Worm (Caenorhabditis elegans) whole organism, midembryonic: ENCODE data around the gene Y43F4A.1.

Experiments used
- T22C8.4 ChIP-seq: fragments of 200-800 bp; sonication (Bioruptor generic); IDR thresholded peaks from 2 replicates; pipeline ENCODE4 v1.3.6; 2022; ENCODE audit warnings: missing genetic modification characterization, missing compliant biosample characterization
- cog-1 ChIP-seq: sonication (generic microtip); optimal IDR thresholded peaks from 2 replicates; lab custom pipeline; 2016; ENCODE audit warnings: missing genetic modification characterization, missing compliant biosample characterization

DNA sequence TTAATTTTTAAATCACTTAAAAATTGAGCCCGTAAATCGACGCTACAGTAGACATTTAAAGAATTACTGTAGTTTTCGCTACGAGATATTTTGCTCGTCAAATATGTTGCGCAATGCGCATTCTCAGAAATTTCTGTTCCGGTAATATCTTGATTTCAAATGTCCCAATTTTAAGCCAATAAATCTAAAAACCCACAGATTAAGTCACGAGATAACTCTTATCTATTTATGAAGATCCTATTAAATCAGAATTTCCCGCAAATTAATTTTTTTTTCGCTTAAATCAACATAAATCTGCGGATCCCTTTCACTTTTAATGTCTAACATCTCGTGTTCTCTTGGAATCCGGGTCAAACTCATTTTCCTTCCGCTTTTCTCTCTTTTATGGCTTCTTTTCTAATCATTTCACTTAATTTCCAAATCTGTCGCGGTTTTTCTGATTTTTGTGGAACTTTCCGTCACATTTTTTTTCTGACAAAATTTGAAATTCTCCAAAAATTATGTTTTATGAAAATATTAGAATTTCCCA is 6.3 kb upstream of the Y43F4A.1 start:
- TF ChIP-seq T22C8.4 (no peak), cog-1 (tag; lab: Kevin White, UChicago) (no peak)
